Worm (Caenorhabditis elegans) whole organism, L3 larva: ENCODE results near the gene F55G1.6.

Experiments used
- aly-2 ChIP-seq: fragments of 150-350 bp; optimal IDR thresholded peaks from 2 replicates; lab custom pipeline; 2014; ENCODE audit warnings: missing biosample characterization, missing genetic modification characterization
- ama-1 ChIP-seq: fragments of 150-350 bp; optimal IDR thresholded peaks from 2 replicates; lab custom pipeline; 2018
- ceh-9 ChIP-seq: sonication (generic microtip); optimal IDR thresholded peaks from 2 replicates; lab custom pipeline; 2018; ENCODE audit warnings: missing biosample characterization, missing genetic modification characterization
- egl-27 ChIP-seq: sonication (generic microtip); optimal IDR thresholded peaks from 4 replicates; lab custom pipeline; 2017; ENCODE audit warnings: missing biosample characterization, missing genetic modification reagents, missing genetic modification characterization
- elt-1 ChIP-seq: fragments of 150-350 bp; optimal IDR thresholded peaks from 2 replicates; lab custom pipeline; 2014; ENCODE audit warnings: missing biosample characterization, missing genetic modification characterization
- elt-2 ChIP-seq: sonication (generic microtip); optimal IDR thresholded peaks from 2 replicates; lab custom pipeline; 2016; ENCODE audit warnings: missing genetic modification reagents, mild to moderate bottlenecking, missing genetic modification characterization, missing compliant biosample characterization
- fkh-10 ChIP-seq: sonication (generic microtip); optimal IDR thresholded peaks from 2 replicates; lab custom pipeline; 2017; ENCODE audit warnings: missing biosample characterization, missing genetic modification reagents, missing genetic modification characterization
- fos-1 ChIP-seq: fragments of 150-350 bp; optimal IDR thresholded peaks from 2 replicates; lab custom pipeline; 2014; ENCODE audit warnings: missing biosample characterization, missing genetic modification characterization
- lin-39 ChIP-seq: fragments of 150-350 bp; optimal IDR thresholded peaks from 2 replicates; lab custom pipeline; 2018; ENCODE audit warnings: missing biosample characterization, missing genetic modification reagents, missing genetic modification characterization
- nhr-12 ChIP-seq: fragments of 150-350 bp; optimal IDR thresholded peaks from 2 replicates; lab custom pipeline; 2014; ENCODE audit warnings: missing biosample characterization, missing genetic modification characterization
- nhr-237 ChIP-seq: fragments of 150-350 bp; optimal IDR thresholded peaks from 2 replicates; lab custom pipeline; 2014; ENCODE audit warnings: missing biosample characterization, missing genetic modification characterization
- nhr-77 ChIP-seq: fragments of 150-350 bp; optimal IDR thresholded peaks from 2 replicates; lab custom pipeline; 2014; ENCODE audit warnings: missing biosample characterization, missing genetic modification characterization
- skn-1 ChIP-seq: fragments of 150-350 bp; optimal IDR thresholded peaks from 2 replicates; lab custom pipeline; 2014; ENCODE audit warnings: missing biosample characterization, missing genetic modification characterization

DNA sequence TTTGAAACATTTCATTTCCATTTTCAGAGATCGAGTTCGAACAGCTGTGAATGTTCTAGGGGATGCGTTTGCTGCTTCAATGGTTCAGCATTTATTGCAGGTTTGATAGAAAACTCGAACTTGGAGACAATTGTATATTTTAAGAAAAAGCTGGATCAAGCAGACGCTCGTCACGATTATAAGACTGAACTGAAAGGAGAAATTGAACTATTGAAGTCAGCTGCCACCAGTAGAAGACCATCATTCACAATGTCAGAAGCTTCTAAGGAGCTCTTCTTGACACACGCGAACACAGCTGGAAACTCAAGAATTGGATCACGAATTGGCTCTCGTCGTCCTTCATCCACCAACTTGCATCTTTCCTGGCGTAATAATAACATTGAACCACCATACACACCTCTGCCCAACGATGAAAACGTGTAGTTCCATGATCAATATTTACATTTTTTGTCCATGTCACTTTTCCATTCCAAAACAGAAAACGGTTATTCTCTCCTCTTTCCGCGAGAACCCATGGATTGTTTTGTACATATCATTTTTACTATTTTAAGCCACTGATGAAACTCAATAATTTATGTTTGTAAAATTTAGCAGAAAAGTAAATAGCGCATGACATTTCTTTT is 32.7 kb downstream of the F55G1.6 start:
- TF ChIP-seq ceh-9, result no peak
- TF ChIP-seq fos-1, result no peak
- TF ChIP-seq skn-1 (tag; lab: Kevin White, UChicago), result no peak
- peak; percentile 25 for TF ChIP-seq lin-39
- TF ChIP-seq elt-1 (tag; lab: Kevin White, UChicago), result no peak
- no peak for TF ChIP-seq egl-27 (tag; lab: Kevin White, UChicago)
- TF ChIP-seq elt-2 (tag; lab: Kevin White, UChicago), result peak; percentile 38
- peak; percentile 44 for TF ChIP-seq aly-2
- TF ChIP-seq nhr-77 (tag; lab: Kevin White, UChicago), result no peak
- no peak for TF ChIP-seq nhr-237 (tag; lab: Kevin White, UChicago)
- peak; percentile 95 for TF ChIP-seq ama-1 (lab: Kevin White, UChicago)
- TF ChIP-seq nhr-12 (tag; lab: Kevin White, UChicago), result no peak
- TF ChIP-seq fkh-10, result no peak
